Worm (Caenorhabditis elegans): ENCODE measurements around the gene arrd-18.

DNA sequence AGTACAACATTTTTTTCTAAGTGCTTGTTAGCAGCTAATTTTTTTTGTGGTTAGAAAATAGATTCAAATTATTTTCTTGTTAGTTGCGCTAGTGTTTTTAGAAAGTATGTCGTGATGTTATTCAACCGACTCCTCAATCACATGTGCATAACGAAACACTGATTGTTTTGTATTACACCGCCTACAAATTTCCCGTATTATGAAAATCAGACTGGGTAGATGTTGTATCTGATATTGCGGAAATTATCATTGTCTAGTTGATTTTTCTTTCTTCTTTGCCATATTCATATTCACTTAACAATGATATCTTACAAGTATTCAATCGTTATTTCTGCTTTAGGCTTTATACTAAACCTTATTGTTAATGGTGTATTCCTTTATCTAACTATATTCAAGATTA, 39.3 kb upstream of the arrd-18 start, which contains the start of gene str-63:
- no peak for TF ChIP-seq mab-5 (tag; optimal IDR thresholded peaks at IDR 0.05)
- no peak for TF ChIP-seq lsy-2 (tag; optimal IDR thresholded peaks at IDR 0.05)
- no peak for TF ChIP-seq nhr-237 (tag; optimal IDR thresholded peaks at IDR 0.05)
- TF ChIP-seq pha-4 (tag; optimal IDR thresholded peaks at IDR 0.05): no peak
- no peak for TF ChIP-seq ceh-39 (tag; optimal IDR thresholded peaks at IDR 0.05)
- TF ChIP-seq blmp-1 (tag; optimal IDR thresholded peaks at IDR 0.05): no peak
- no peak for TF ChIP-seq unc-62 (GFP tag; optimal IDR thresholded peaks at IDR 0.05)
- TF ChIP-seq elt-3 (tag; optimal IDR thresholded peaks at IDR 0.05): no peak
- TF ChIP-seq ham-2 (GFP tag; optimal IDR thresholded peaks at IDR 0.05): no peak
- no peak for TF ChIP-seq nhr-28 (tag; optimal IDR thresholded peaks at IDR 0.05)
- no peak for TF ChIP-seq sptf-1 (tag; optimal IDR thresholded peaks at IDR 0.05)
- TF ChIP-seq nhr-76 (tag; optimal IDR thresholded peaks at IDR 0.05): no peak
- TF ChIP-seq ces-1 (GFP tag; optimal IDR thresholded peaks at IDR 0.05): no peak
